Worm (Caenorhabditis elegans) whole organism, dauer: ENCODE data around the gene T26E4.7.
"Not testable (repeated sequence)": the region's sequence is repeated elsewhere in the genome, so short reads cannot be mapped to it uniquely, and the experiment has no call there.

Source experiments
- unc-62 ChIP-seq: sonication (generic microtip); optimal IDR thresholded peaks from 2 replicates; lab custom pipeline; 2017; ENCODE audit warnings: missing biosample characterization, missing genetic modification reagents, missing genetic modification characterization

Gene T26E4.7

ce11 chrV:15793270-15793669, at the start of gene T26E4.7:
T26E4.7 (plus strand) TSS chrV:15793570.
- TF ChIP-seq unc-62 (GFP tag; lab: Kevin White, UChicago): no peak

ce11 chrV:15744366-15744765, 49.0 kb upstream of the T26E4.7 start, which contains the start of gene str-19:
str-19 (minus strand) TSS chrV:15744466.
- TF ChIP-seq unc-62 (GFP tag; lab: Kevin White, UChicago): not testable (repeated sequence)

ce11 chrV:15748343-15748742, 45.0 kb upstream of the T26E4.7 start, which contains the start of gene T23D5.8:
T23D5.8 (minus strand) TSS chrV:15748443.
- TF ChIP-seq unc-62 (GFP tag; lab: Kevin White, UChicago): not testable (repeated sequence)

DNA sequence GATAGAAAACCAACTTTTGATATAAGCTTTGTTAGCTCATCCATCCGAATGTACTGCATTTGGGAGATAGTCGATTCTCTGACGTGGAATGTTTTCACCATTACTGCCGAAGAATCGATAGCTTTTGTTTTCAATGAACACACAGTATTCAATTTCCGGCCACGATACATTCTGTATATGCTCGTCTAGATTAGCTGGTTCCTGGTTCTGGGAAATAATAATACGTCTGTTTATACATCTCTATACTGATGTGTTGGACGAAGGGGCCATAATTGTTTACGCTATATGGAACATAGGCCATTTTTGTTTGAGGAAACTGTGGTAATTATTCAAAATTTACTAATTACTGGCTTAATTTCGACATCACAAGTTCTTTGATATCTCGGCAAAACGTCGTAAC, 43.2 kb upstream of the T26E4.7 start, which contains the start of gene str-6:
Gene str-6 (minus strand): TSS at position 101 of the 400 bp plus-strand sequence.
- TF ChIP-seq unc-62 (GFP tag; lab: Kevin White, UChicago): no peak

ce11 chrV:15752049-15752448, 41.3 kb upstream of the T26E4.7 start, which contains the start of gene str-43:
str-43 (minus strand) TSS chrV:15752149.
- no peak for TF ChIP-seq unc-62 (GFP tag; lab: Kevin White, UChicago)

ce11 chrV:15752941-15753340, 40.4 kb upstream of the T26E4.7 start, which contains the start of gene str-5:
str-5 (plus strand) TSS chrV:15753241.
- not testable (repeated sequence) for TF ChIP-seq unc-62 (GFP tag; lab: Kevin White, UChicago)

- not testable (repeated sequence) for TF ChIP-seq unc-62 (GFP tag; lab: Kevin White, UChicago)
Measured at ce11 chrV:15754731-15755130, 38.6 kb upstream of the T26E4.7 start, which contains the start of gene str-8. str-8 (plus strand) TSS chrV:15755031.

ce11 chrV:15757645-15758044, 35.7 kb upstream of the T26E4.7 start:
- TF ChIP-seq unc-62 (GFP tag; lab: Kevin White, UChicago): no peak

DNA sequence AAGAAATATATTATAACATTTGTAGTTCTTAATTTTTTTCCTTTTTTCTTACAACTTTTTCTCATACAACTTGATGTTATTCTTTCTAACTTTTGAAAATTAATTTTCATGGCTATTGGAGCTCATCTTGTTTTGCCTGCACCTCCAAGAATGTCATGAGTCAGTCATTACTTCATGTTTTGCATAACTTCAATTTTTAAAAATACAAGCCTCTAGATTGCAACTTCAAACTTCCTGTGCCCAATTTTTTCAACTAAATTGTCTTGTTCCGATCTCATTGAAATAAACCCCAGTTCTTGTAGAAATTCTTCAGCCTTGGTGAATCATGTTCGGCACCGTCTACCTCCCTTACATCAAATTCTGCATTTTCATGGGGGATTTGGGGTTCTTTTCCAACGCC, 34.9 kb upstream of the T26E4.7 start, which contains the start of gene str-9:
Gene str-9 (plus strand): TSS at position 301 of the 400 bp plus-strand sequence.
- no peak for TF ChIP-seq unc-62 (GFP tag; lab: Kevin White, UChicago)

ce11 chrV:15766122-15766594, 27.2 kb upstream of the T26E4.7 start, which contains the start of the genes haf-3 and F57A10.2:
haf-3 (minus strand) TSS chrV:15766172.
F57A10.2 (plus strand) TSS chrV:15766575.
- no peak for TF ChIP-seq unc-62 (GFP tag; lab: Kevin White, UChicago)

ce11 chrV:15769072-15769471, 24.3 kb upstream of the T26E4.7 start, which contains the start of gene F57A10.4:
F57A10.4 (plus strand) TSS chrV:15769438.
- no peak for TF ChIP-seq unc-62 (GFP tag; lab: Kevin White, UChicago)

ce11 chrV:15773141-15773540, 20.2 kb upstream of the T26E4.7 start, which contains the start of gene nhr-60:
nhr-60 (minus strand) TSS chrV:15773241.
- no peak for TF ChIP-seq unc-62 (GFP tag; lab: Kevin White, UChicago)

DNA sequence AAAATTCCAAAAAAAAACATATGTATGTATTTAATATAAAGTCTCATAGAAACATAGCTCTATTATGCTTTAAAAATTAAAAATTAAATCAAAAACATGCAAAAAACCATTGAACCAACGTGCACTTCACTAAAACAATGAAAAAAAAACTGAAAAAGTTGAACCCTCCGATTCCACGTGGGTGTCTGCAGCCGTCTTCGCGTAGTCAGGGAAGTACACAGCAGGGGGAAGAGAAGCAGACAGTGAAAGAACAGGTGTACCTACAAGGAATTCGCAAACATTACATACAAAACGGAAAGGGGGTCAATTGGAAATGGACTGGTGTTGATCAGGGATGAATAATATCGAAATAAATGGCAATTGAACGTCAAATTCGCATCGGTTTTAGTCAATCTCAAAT, 19.4 kb upstream of the T26E4.7 start:
- no peak for TF ChIP-seq unc-62 (GFP tag; lab: Kevin White, UChicago)

- no peak for TF ChIP-seq unc-62 (GFP tag; lab: Kevin White, UChicago)
Measured at ce11 chrV:15776651-15777050, 16.7 kb upstream of the T26E4.7 start, which contains the start of gene nhr-283. nhr-283 (minus strand) TSS chrV:15776751.

- no peak for TF ChIP-seq unc-62 (GFP tag; lab: Kevin White, UChicago)
Measured at ce11 chrV:15779128-15779729, 14.1 kb upstream of the T26E4.7 start, which contains the start of the genes nhr-285 and irld-52. nhr-285 (minus strand) TSS chrV:15779228. irld-52 (plus strand) TSS chrV:15779679.

- no peak for TF ChIP-seq unc-62 (GFP tag; lab: Kevin White, UChicago)
Measured at ce11 chrV:15781086-15781485, 12.3 kb upstream of the T26E4.7 start, which contains the start of gene T26E4.2. T26E4.2 (plus strand) TSS chrV:15781386.
